Worm (Caenorhabditis elegans) whole organism, L4/young adult: ENCODE results near the gene Y116F11B.14.

Experiments
- W03F9.2 ChIP-seq: fragments of 150-350 bp; optimal IDR thresholded peaks from 2 replicates; lab custom pipeline; 2014; ENCODE audit warnings: missing biosample characterization, missing genetic modification characterization
- dao-5 ChIP-seq: sonication (generic microtip); optimal IDR thresholded peaks from 2 replicates; lab custom pipeline; 2016; ENCODE audit warnings: missing genotype, missing genetic modification characterization, moderate library complexity, missing compliant biosample characterization
- him-1 ChIP-seq: sonication (generic microtip); optimal IDR thresholded peaks from 2 replicates; lab custom pipeline; 2016; ENCODE audit warnings: missing genotype, missing genetic modification reagents, missing genetic modification characterization, missing compliant biosample characterization

DNA sequence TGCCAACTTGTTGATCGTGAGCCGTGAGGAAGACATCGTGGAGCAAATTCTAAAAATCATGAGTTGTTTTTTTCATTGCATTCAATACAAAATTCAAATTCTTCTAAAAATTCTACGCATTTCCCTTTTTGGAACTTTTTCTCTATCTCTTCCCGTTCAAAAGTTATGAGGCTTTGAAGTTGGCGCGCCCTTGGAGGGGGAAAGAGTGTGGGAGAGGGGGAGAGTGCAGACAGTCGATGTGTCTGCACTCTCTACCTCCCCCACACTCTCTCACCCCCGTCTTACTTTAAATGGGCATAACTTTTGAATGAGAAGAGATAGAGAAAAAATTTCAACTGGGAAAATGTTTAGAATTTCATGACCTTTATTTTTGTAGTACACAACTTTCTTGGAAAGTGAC lies 42.9 kb upstream of the Y116F11B.14 start:
- no peak for TF ChIP-seq W03F9.2
- TF ChIP-seq dao-5 (tag; lab: Kevin White, UChicago): no peak
- no peak for TF ChIP-seq him-1 (tag; lab: Kevin White, UChicago)
